Worm (Caenorhabditis elegans): Measurements from ENCODE around the gene R12C12.7.

R12C12.7 gene

ce11 chrII:6031106-6031505 lies 24.7 kb downstream of the R12C12.7 start, which contains the start of gene frpr-16:
TSS of gene frpr-16 (minus strand) at chrII:6031206.
- TF ChIP-seq ceh-36 (tag; optimal IDR thresholded peaks at IDR 0.05) (no peak), pes-1 (GFP tag; IDR thresholded peaks at IDR 0.05) (no peak), ets-7 (tag; optimal IDR thresholded peaks at IDR 0.05) (no peak)

DNA sequence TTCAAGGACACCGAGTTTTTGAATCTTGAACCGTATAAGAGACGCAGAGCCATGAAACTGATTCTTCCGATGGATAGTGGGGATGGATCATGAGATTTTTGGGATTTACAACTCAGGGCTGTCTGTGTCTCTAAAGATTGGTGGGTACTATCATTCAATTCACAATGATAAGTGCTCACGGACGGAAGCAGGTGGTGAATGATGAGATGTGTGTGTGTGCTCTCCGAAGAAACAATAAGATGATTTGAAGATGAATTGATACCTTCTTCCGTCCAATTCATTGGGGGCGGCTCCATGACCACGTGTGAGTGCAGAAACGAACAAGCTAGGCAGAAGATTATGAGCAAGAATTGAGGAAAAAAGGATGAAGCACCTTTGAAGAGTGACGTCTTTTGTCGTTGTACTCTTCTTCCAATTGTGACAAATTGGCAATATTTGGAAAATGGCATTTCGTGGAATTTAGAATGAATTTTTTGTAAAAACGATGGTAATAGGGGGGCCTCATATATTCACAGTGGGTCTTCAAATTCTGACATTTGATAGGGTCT lies 27.1 kb downstream of the R12C12.7 start:
- TF ChIP-seq tra-4 (tag; optimal IDR thresholded peaks at IDR 0.05) (no peak), pes-1 (GFP tag; IDR thresholded peaks at IDR 0.05) (no peak), hnd-1 (tag; optimal IDR thresholded peaks at IDR 0.05) (no peak), ceh-36 (tag; optimal IDR thresholded peaks at IDR 0.05) (no peak), scrt-1 (GFP tag; IDR thresholded peaks at IDR 0.05) (no peak), B0310.2 (tag; optimal IDR thresholded peaks at IDR 0.05) (no peak), sea-1 (GFP tag; conservative IDR thresholded peaks at IDR 0.05) (no peak), hmg-4 (GFP tag; optimal IDR thresholded peaks at IDR 0.05) (no peak), ets-7 (tag; optimal IDR thresholded peaks at IDR 0.05) (no peak), aly-1 (tag; optimal IDR thresholded peaks at IDR 0.05) (no peak), ama-1 (optimal IDR thresholded peaks at IDR 0.05) (no peak), tbx-11 (GFP tag; IDR thresholded peaks at IDR 0.05) (no peak), F13C5.2 (tag; optimal IDR thresholded peaks at IDR 0.05) (no peak)

- no peak for TF ChIP-seq ceh-36 (tag; optimal IDR thresholded peaks at IDR 0.05)
- no peak for TF ChIP-seq ama-1 (optimal IDR thresholded peaks at IDR 0.05)
- no peak for TF ChIP-seq scrt-1 (GFP tag; IDR thresholded peaks at IDR 0.05)
- TF ChIP-seq tbx-11 (GFP tag; IDR thresholded peaks at IDR 0.05): no peak
- no peak for TF ChIP-seq hmg-4 (GFP tag; optimal IDR thresholded peaks at IDR 0.05)
- TF ChIP-seq F13C5.2 (tag; optimal IDR thresholded peaks at IDR 0.05): no peak
- TF ChIP-seq hmbx-1 (tag; optimal IDR thresholded peaks at IDR 0.05): no peak
- no peak for TF ChIP-seq aly-1 (tag; optimal IDR thresholded peaks at IDR 0.05)
- no peak for TF ChIP-seq flt-1 (GFP tag; IDR thresholded peaks at IDR 0.05)
- no peak for TF ChIP-seq pes-1 (GFP tag; IDR thresholded peaks at IDR 0.05)
These were observed 29.1 kb downstream of the R12C12.7 start for ce11 chrII:6026646-6027045.

DNA sequence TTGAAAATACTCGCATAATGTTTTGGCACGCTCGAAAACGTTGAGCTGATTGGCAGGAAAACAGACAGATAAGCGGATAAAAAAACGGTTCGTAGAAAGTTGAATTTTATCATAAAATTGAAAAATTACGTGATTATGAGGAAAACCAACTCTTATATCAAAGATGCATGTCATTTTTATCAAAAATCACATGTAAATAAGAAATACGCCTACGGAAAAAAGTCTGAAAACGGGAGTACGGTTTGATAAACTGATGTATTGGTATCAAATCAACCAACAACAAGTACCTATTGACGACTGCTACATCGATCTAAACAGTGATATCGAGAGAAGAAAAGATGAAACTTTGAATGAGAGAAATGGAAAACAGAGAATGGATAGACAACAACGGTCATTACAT lies 30.1 kb downstream of the R12C12.7 start:
- TF ChIP-seq F13C5.2 (tag; optimal IDR thresholded peaks at IDR 0.05) (no peak), flt-1 (GFP tag; IDR thresholded peaks at IDR 0.05) (no peak), sea-1 (GFP tag; conservative IDR thresholded peaks at IDR 0.05) (no peak), hmg-4 (GFP tag; optimal IDR thresholded peaks at IDR 0.05) (no peak), hnd-1 (tag; optimal IDR thresholded peaks at IDR 0.05) (no peak), ets-7 (tag; optimal IDR thresholded peaks at IDR 0.05) (no peak)

DNA sequence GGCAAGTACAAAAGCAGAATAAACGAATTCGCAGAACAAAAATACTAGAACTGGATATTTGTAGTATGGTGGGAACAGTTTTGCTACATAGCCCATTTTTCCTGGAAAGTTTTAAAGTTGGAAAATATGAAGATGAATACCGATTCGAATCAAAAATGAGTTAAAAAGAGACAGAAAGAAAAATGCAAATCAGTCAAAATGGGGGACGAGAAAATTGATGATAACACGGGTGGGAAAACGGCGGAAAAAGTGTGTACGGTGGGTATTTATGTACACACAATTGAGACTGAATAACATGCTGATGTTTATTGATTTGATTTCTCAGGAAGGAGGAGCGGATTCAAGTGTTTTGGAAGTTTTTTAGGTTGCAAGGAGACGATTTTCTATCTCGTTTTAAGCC lies 30.9 kb downstream of the R12C12.7 start, which contains the start of gene R12C12.9:
Gene R12C12.9, minus strand, starts transcription at position 101 of the 400 bp plus-strand sequence.
- TF ChIP-seq hnd-1 (tag; optimal IDR thresholded peaks at IDR 0.05): no peak
- TF ChIP-seq tbx-37 (GFP tag; conservative IDR thresholded peaks at IDR 0.05): no peak
- no peak for TF ChIP-seq ama-1 (optimal IDR thresholded peaks at IDR 0.05)
- TF ChIP-seq hmbx-1 (tag; optimal IDR thresholded peaks at IDR 0.05): no peak
- no peak for TF ChIP-seq aly-1 (tag; optimal IDR thresholded peaks at IDR 0.05)
- no peak for TF ChIP-seq ets-7 (tag; optimal IDR thresholded peaks at IDR 0.05)
- no peak for TF ChIP-seq hmg-4 (GFP tag; optimal IDR thresholded peaks at IDR 0.05)
- TF ChIP-seq pes-1 (GFP tag; IDR thresholded peaks at IDR 0.05): no peak
- no peak for TF ChIP-seq F13C5.2 (tag; optimal IDR thresholded peaks at IDR 0.05)
- no peak for TF ChIP-seq ceh-36 (tag; optimal IDR thresholded peaks at IDR 0.05)
- TF ChIP-seq sea-1 (GFP tag; conservative IDR thresholded peaks at IDR 0.05): no peak
- TF ChIP-seq ceh-13 (GFP tag; optimal IDR thresholded peaks at IDR 0.05): no peak
- TF ChIP-seq tbx-11 (GFP tag; IDR thresholded peaks at IDR 0.05): no peak

- TF ChIP-seq aly-1 (tag; optimal IDR thresholded peaks at IDR 0.05) (peak; percentile 37), tbx-11 (GFP tag; IDR thresholded peaks at IDR 0.05) (no peak), ceh-36 (tag; optimal IDR thresholded peaks at IDR 0.05) (no peak), B0310.2 (tag; optimal IDR thresholded peaks at IDR 0.05) (no peak)
These were observed 33.2 kb downstream of the R12C12.7 start for ce11 chrII:6022596-6022995.

DNA sequence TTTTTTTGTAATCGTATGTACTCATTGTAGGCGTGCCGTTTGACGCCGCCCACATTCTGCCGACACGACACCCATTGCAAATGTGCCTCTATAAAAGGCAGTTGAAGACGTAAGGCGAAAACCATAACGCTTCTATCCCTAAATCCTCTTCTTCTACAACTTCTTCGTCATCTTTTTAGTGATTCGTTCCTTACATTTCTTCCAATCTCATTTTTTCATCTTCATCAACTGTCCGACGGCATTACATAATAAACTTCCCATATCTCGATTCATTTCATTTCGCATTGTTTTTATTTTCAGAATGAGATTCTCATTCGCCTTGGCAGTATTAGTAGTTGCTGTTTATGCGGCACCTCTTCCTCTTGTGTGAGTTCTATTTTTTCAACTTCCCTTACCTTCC lies 35.4 kb downstream of the R12C12.7 start, which contains the start of gene ZK84.1:
Gene ZK84.1, plus strand, starts transcription at position 301 of the 400 bp plus-strand sequence.
- no peak for TF ChIP-seq ceh-36 (tag; optimal IDR thresholded peaks at IDR 0.05)
- no peak for TF ChIP-seq tra-4 (tag; optimal IDR thresholded peaks at IDR 0.05)
- no peak for TF ChIP-seq sea-1 (GFP tag; conservative IDR thresholded peaks at IDR 0.05)
- TF ChIP-seq scrt-1 (GFP tag; IDR thresholded peaks at IDR 0.05): no peak
- no peak for TF ChIP-seq tbx-11 (GFP tag; IDR thresholded peaks at IDR 0.05)
- TF ChIP-seq hnd-1 (tag; optimal IDR thresholded peaks at IDR 0.05): no peak
- no peak for TF ChIP-seq flt-1 (GFP tag; IDR thresholded peaks at IDR 0.05)
- TF ChIP-seq aly-1 (tag; optimal IDR thresholded peaks at IDR 0.05): no peak
- no peak for TF ChIP-seq B0310.2 (tag; optimal IDR thresholded peaks at IDR 0.05)
- TF ChIP-seq ets-7 (tag; optimal IDR thresholded peaks at IDR 0.05): no peak
- no peak for TF ChIP-seq tbx-37 (GFP tag; conservative IDR thresholded peaks at IDR 0.05)
- TF ChIP-seq hmbx-1 (tag; optimal IDR thresholded peaks at IDR 0.05): no peak
- TF ChIP-seq ceh-13 (GFP tag; optimal IDR thresholded peaks at IDR 0.05): no peak
- no peak for TF ChIP-seq hmg-4 (GFP tag; optimal IDR thresholded peaks at IDR 0.05)
- no peak for TF ChIP-seq ama-1 (optimal IDR thresholded peaks at IDR 0.05)
- TF ChIP-seq pes-1 (GFP tag; IDR thresholded peaks at IDR 0.05): no peak
- TF ChIP-seq F13C5.2 (tag; optimal IDR thresholded peaks at IDR 0.05): no peak

DNA sequence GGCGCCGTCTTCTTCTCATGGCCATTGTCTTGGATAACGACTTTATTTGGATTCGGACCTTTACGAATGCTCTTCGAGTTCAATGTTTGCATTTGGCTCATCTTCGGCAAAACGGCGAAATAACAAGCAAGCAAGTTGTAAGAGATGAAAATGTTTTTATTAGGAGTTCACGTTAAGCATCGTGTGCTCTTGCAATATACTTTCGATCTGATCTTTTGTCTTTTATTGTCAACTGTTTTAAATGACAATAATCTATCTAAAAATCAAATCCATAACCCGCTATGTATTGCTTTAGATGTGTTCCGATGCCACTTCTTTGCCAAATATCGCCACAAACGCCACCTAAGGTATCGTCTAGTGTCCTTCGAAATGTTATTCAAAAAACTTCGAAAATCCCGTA lies 39.4 kb downstream of the R12C12.7 start, which contains the start of gene ZK84.5:
Gene ZK84.5, minus strand, starts transcription at position 101 of the 400 bp plus-strand sequence.
- TF ChIP-seq hmbx-1 (tag; optimal IDR thresholded peaks at IDR 0.05) (no peak), flt-1 (GFP tag; IDR thresholded peaks at IDR 0.05) (no peak), sea-1 (GFP tag; conservative IDR thresholded peaks at IDR 0.05) (no peak), tbx-37 (GFP tag; conservative IDR thresholded peaks at IDR 0.05) (no peak), scrt-1 (GFP tag; IDR thresholded peaks at IDR 0.05) (no peak), ceh-36 (tag; optimal IDR thresholded peaks at IDR 0.05) (no peak), aly-1 (tag; optimal IDR thresholded peaks at IDR 0.05) (no peak), hmg-4 (GFP tag; optimal IDR thresholded peaks at IDR 0.05) (no peak), ets-7 (tag; optimal IDR thresholded peaks at IDR 0.05) (no peak), F13C5.2 (tag; optimal IDR thresholded peaks at IDR 0.05) (no peak), tbx-11 (GFP tag; IDR thresholded peaks at IDR 0.05) (no peak), hnd-1 (tag; optimal IDR thresholded peaks at IDR 0.05) (no peak), pes-1 (GFP tag; IDR thresholded peaks at IDR 0.05) (no peak)
